Worm (Caenorhabditis elegans): ENCODE results near the gene rpn-13.

The rpn-13 gene

ce11 chrIII:6303114-6303647 is 38.5 kb downstream of the rpn-13 start, which contains the start of gene F47D12.9 (continued):
- peak; percentile 89 for TF ChIP-seq hmg-1.2 (GFP tag; IDR thresholded peaks at IDR 0.05)
- no peak for TF ChIP-seq hlh-12 (tag; optimal IDR thresholded peaks at IDR 0.05)
- TF ChIP-seq dox-1 (GFP tag; IDR thresholded peaks at IDR 0.05) = peak; percentile 62; the same call in 1 of the 2 replicates
- TF ChIP-seq akir-1 (GFP tag; optimal IDR thresholded peaks at IDR 0.05) = no peak
- TF ChIP-seq lin-26 (GFP tag; IDR thresholded peaks at IDR 0.05) = 0 out of 2 replicates have a peak, but pooled peaks have one; percentile 38
- peak; percentile 46; the same call in 1 of the 2 replicates for TF ChIP-seq B0336.3 (GFP tag; IDR thresholded peaks at IDR 0.05)
- TF ChIP-seq let-607 (tag; optimal IDR thresholded peaks at IDR 0.05) = peak in 1 of 2 experiments; percentile 21
- no peak for TF ChIP-seq dpff-1 (tag; optimal IDR thresholded peaks at IDR 0.05)
- no peak for TF ChIP-seq B0019.2 (GFP tag; conservative IDR thresholded peaks at IDR 0.05)
- TF ChIP-seq nfyb-1 (GFP tag; IDR thresholded peaks at IDR 0.05) = peak; percentile 48; the same call in 1 of the 2 replicates
- TF ChIP-seq mel-28 (tag; optimal IDR thresholded peaks at IDR 0.05; ENCODE audit: borderline replicate concordance) = no peak
- TF ChIP-seq nhr-120 (GFP tag; IDR thresholded peaks at IDR 0.05) = no peak
- peak; percentile 16 for TF ChIP-seq lin-54 (GFP tag; optimal IDR thresholded peaks at IDR 0.05)
- peak; percentile 20 for TF ChIP-seq tbp1 (GFP tag; optimal IDR thresholded peaks at IDR 0.05)
- peak; percentile 80 for TF ChIP-seq somi-1 (GFP tag; optimal IDR thresholded peaks at IDR 0.05)
- TF ChIP-seq F22D6.2 (tag; optimal IDR thresholded peaks at IDR 0.05) = peak; percentile 30
- no peak for TF ChIP-seq rec-8 (tag; optimal IDR thresholded peaks at IDR 0.05)
- TF ChIP-seq ekl-4 (GFP tag; IDR thresholded peaks at IDR 0.05) = peak; percentile 45; the same call in 1 of the 2 replicates
- TF ChIP-seq tlf-1 (GFP tag; optimal IDR thresholded peaks at IDR 0.05) = peak; percentile 27
- peak; percentile 78 for TF ChIP-seq ceh-27 (GFP tag; optimal IDR thresholded peaks at IDR 0.05)
- TF ChIP-seq ztf-22 (GFP tag; optimal IDR thresholded peaks at IDR 0.05) = no peak
- TF ChIP-seq snpc-3.4 (tag; optimal IDR thresholded peaks at IDR 0.05) = no peak
- TF ChIP-seq madf-3 (GFP tag; IDR thresholded peaks at IDR 0.05) = no peak
- TF ChIP-seq nhr-80 (tag; optimal IDR thresholded peaks at IDR 0.05) = peak; percentile 61
- no peak for TF ChIP-seq nhr-90 (tag; optimal IDR thresholded peaks at IDR 0.05)
- TF ChIP-seq B0035.1 (tag; optimal IDR thresholded peaks at IDR 0.05) = no peak

- TF ChIP-seq nfyb-1 (GFP tag; IDR thresholded peaks at IDR 0.05) = peak; percentile 76
Observed at ce11 chrIII:6301685-6302084, 40.0 kb downstream of the rpn-13 start.

- no peak for TF ChIP-seq B0019.2 (GFP tag; conservative IDR thresholded peaks at IDR 0.05)
- TF ChIP-seq unc-130 (GFP tag; optimal IDR thresholded peaks at IDR 0.05) = no peak
- no peak for TF ChIP-seq hmg-20 (GFP tag; IDR thresholded peaks at IDR 0.05)
- TF ChIP-seq ceh-58 (GFP tag; IDR thresholded peaks at IDR 0.05) = no peak
- no peak for TF ChIP-seq ztf-26 (tag; optimal IDR thresholded peaks at IDR 0.05)
- no peak for TF ChIP-seq hlh-26 (GFP tag; conservative IDR thresholded peaks at IDR 0.05)
- TF ChIP-seq cebp-1 (GFP tag; IDR thresholded peaks at IDR 0.05) = no peak
- TF ChIP-seq cebp-1 (tag; optimal IDR thresholded peaks at IDR 0.05) = no peak
- TF ChIP-seq mes-4 (tag; optimal IDR thresholded peaks at IDR 0.05) = no peak
Observed at ce11 chrIII:6300297-6300696, 41.4 kb downstream of the rpn-13 start.

- TF ChIP-seq ekl-4 (GFP tag; IDR thresholded peaks at IDR 0.05) (no peak), tlf-1 (GFP tag; optimal IDR thresholded peaks at IDR 0.05) (no peak), repo-1 (tag; optimal IDR thresholded peaks at IDR 0.05) (no peak), F10E7.11 (tag; optimal IDR thresholded peaks at IDR 0.05) (no peak), hsf-1 (GFP tag; IDR thresholded peaks at IDR 0.05) (no peak), F52B5.7 (tag; optimal IDR thresholded peaks at IDR 0.05) (no peak), Y53F4B.3 (GFP tag; IDR thresholded peaks at IDR 0.05) (no peak), ztf-22 (GFP tag; optimal IDR thresholded peaks at IDR 0.05) (no peak), nfya-1 (tag; optimal IDR thresholded peaks at IDR 0.05; ENCODE audit: borderline replicate concordance, insufficient read depth) (no peak), ztf-18 (tag; optimal IDR thresholded peaks at IDR 0.05) (no peak)
Observed at ce11 chrIII:6298131-6298530, 43.6 kb downstream of the rpn-13 start, which contains the start of gene F47D12.3. F47D12.3 (plus strand) TSS chrIII:6298461.

Measured in whole organism, young adult.